Worm (Caenorhabditis elegans) whole organism, early embryonic: ENCODE data around the gene T20G5.13.

Source experiments
- B0310.2 ChIP-seq: sonication (generic microtip); optimal IDR thresholded peaks from 2 replicates; lab custom pipeline; 2016; ENCODE audit warnings: mild to moderate bottlenecking, missing genetic modification characterization, missing compliant biosample characterization
- F13C5.2 ChIP-seq: sonication (generic microtip); optimal IDR thresholded peaks from 2 replicates; lab custom pipeline; 2017; ENCODE audit warnings: mild to moderate bottlenecking, missing genetic modification characterization, inconsistent platforms, missing compliant biosample characterization
- aly-1 ChIP-seq: sonication (generic microtip); optimal IDR thresholded peaks from 2 replicates; lab custom pipeline; 2016; ENCODE audit warnings: missing genetic modification characterization, missing compliant biosample characterization
- ama-1 ChIP-seq: fragments of 150-350 bp; optimal IDR thresholded peaks from 2 replicates; lab custom pipeline; 2014
- ceh-13 ChIP-seq: fragments of 200-800 bp; sonication (Bioruptor generic); optimal IDR thresholded peaks from 2 replicates; lab custom pipeline; 2018; ENCODE audit warnings: mild to moderate bottlenecking, missing genetic modification characterization, missing compliant biosample characterization
- ceh-36 ChIP-seq: sonication (generic microtip); optimal IDR thresholded peaks from 2 replicates; lab custom pipeline; 2016; ENCODE audit warnings: missing genetic modification characterization, inconsistent platforms, missing compliant biosample characterization
- ets-7 ChIP-seq: sonication (generic microtip); optimal IDR thresholded peaks from 2 replicates; lab custom pipeline; 2016; ENCODE audit warnings: missing genotype, missing genetic modification characterization, missing compliant biosample characterization
- flt-1 ChIP-seq: fragments of 200-800 bp; sonication (Bioruptor generic); IDR thresholded peaks from 2 replicates; pipeline ENCODE4 v1.3.6; 2022; ENCODE audit warnings: missing genetic modification characterization, missing compliant biosample characterization
- hmbx-1 ChIP-seq: sonication (generic microtip); optimal IDR thresholded peaks from 2 replicates; lab custom pipeline; 2016; ENCODE audit warnings: mild to moderate bottlenecking, missing genetic modification characterization, missing compliant biosample characterization
- hmg-4 ChIP-seq: fragments of 200-800 bp; sonication (Bioruptor generic); optimal IDR thresholded peaks from 2 replicates; lab custom pipeline; 2018; ENCODE audit warnings: mild to moderate bottlenecking, missing genetic modification characterization, missing compliant biosample characterization
- hnd-1 ChIP-seq: sonication (generic microtip); optimal IDR thresholded peaks from 2 replicates; lab custom pipeline; 2016; ENCODE audit warnings: missing genetic modification characterization, missing compliant biosample characterization
- pes-1 ChIP-seq: fragments of 200-800 bp; sonication (Bioruptor generic); IDR thresholded peaks from 2 replicates; pipeline ENCODE4 v1.3.6; 2022; ENCODE audit warnings: missing genetic modification reagents, missing genetic modification characterization, missing compliant biosample characterization
- scrt-1 ChIP-seq: fragments of 200-800 bp; sonication (Bioruptor generic); IDR thresholded peaks from 2 replicates; pipeline ENCODE4 v1.3.6; 2022; ENCODE audit warnings: missing genetic modification characterization, missing compliant biosample characterization
- sea-1 ChIP-seq: fragments of 200-800 bp; sonication (Bioruptor generic); conservative IDR thresholded peaks from 2 replicates; pipeline ENCODE4 v1.3.6; 2022; ENCODE audit warnings: missing genetic modification characterization, missing compliant biosample characterization
- tbx-11 ChIP-seq: fragments of 200-800 bp; sonication (Bioruptor generic); IDR thresholded peaks from 2 replicates; pipeline ENCODE4 v1.3.6; 2022; ENCODE audit warnings: missing genetic modification characterization, missing compliant biosample characterization
- tbx-37 ChIP-seq: fragments of 200-800 bp; sonication (Bioruptor generic); conservative IDR thresholded peaks from 2 replicates; pipeline ENCODE4 v1.3.6; 2022; ENCODE audit warnings: missing genetic modification reagents, missing genetic modification characterization, missing compliant biosample characterization
- tra-4 ChIP-seq: sonication (generic microtip); optimal IDR thresholded peaks from 2 replicates; lab custom pipeline; 2017; ENCODE audit warnings: missing genetic modification characterization, missing compliant biosample characterization

The T20G5.13 gene

ce11 chrIII:10209703-10210102, 8.6 kb upstream of the T20G5.13 start, which contains the start of gene T20G5.9:
Gene T20G5.9 (plus strand): TSS chrIII:10209840.
- TF ChIP-seq tbx-11 (GFP tag; lab: Robert Waterston, UW), result no peak
- no peak for TF ChIP-seq hmg-4 (GFP tag; lab: Kevin White, UChicago)
- peak; percentile 62 for TF ChIP-seq ama-1 (lab: Kevin White, UChicago)

- TF ChIP-seq flt-1 (no peak), ama-1 (lab: Kevin White, UChicago) (no peak), ceh-36 (tag; lab: Kevin White, UChicago) (no peak), ets-7 (tag; lab: Kevin White, UChicago) (no peak), tra-4 (tag; lab: Kevin White, UChicago) (no peak), hmbx-1 (tag; lab: Kevin White, UChicago) (no peak), tbx-37 (GFP tag; lab: Robert Waterston, UW) (no peak), scrt-1 (GFP tag; lab: Robert Waterston, UW) (no peak), aly-1 (tag; lab: Kevin White, UChicago) (no peak), hmg-4 (GFP tag; lab: Kevin White, UChicago) (no peak), tbx-11 (GFP tag; lab: Robert Waterston, UW) (no peak), pes-1 (GFP tag; lab: Robert Waterston, UW) (no peak), ceh-13 (GFP tag; lab: Kevin White, UChicago) (no peak), B0310.2 (tag; lab: Kevin White, UChicago) (no peak), sea-1 (GFP tag; lab: Robert Waterston, UW) (no peak)
Observed at ce11 chrIII:10206352-10206751, 5.2 kb upstream of the T20G5.13 start.

ce11 chrIII:10202894-10203871, 2.0 kb upstream of the T20G5.13 start, which contains the start of gene chc-1:
Gene chc-1 (plus strand): TSS chrIII:10203821.
- peak; percentile 1 for TF ChIP-seq hmg-4 (GFP tag; lab: Kevin White, UChicago)
- TF ChIP-seq scrt-1 (GFP tag; lab: Robert Waterston, UW), result no peak

- TF ChIP-seq tbx-11 (GFP tag; lab: Robert Waterston, UW), result no peak
- no peak for TF ChIP-seq scrt-1 (GFP tag; lab: Robert Waterston, UW)
- TF ChIP-seq F13C5.2 (tag; lab: Kevin White, UChicago), result no peak
- no peak for TF ChIP-seq sea-1 (GFP tag; lab: Robert Waterston, UW)
- TF ChIP-seq hmg-4 (GFP tag; lab: Kevin White, UChicago), result no peak
- no peak for TF ChIP-seq ceh-36 (tag; lab: Kevin White, UChicago)
- no peak for TF ChIP-seq tra-4 (tag; lab: Kevin White, UChicago)
- no peak for TF ChIP-seq hmbx-1 (tag; lab: Kevin White, UChicago)
- TF ChIP-seq B0310.2 (tag; lab: Kevin White, UChicago), result no peak
- TF ChIP-seq pes-1 (GFP tag; lab: Robert Waterston, UW), result no peak
Observed at ce11 chrIII:10202391-10202790, 1.3 kb upstream of the T20G5.13 start.

ce11 chrIII:10199052-10199451, 2.1 kb downstream of the T20G5.13 start, which contains the start of gene T20G5.8:
Gene T20G5.8 (plus strand): TSS chrIII:10199352.
- no peak for TF ChIP-seq tra-4 (tag; lab: Kevin White, UChicago)
- no peak for TF ChIP-seq tbx-37 (GFP tag; lab: Robert Waterston, UW)
- no peak for TF ChIP-seq F13C5.2 (tag; lab: Kevin White, UChicago)
- no peak for TF ChIP-seq tbx-11 (GFP tag; lab: Robert Waterston, UW)
- no peak for TF ChIP-seq hnd-1
- no peak for TF ChIP-seq scrt-1 (GFP tag; lab: Robert Waterston, UW)
- no peak for TF ChIP-seq hmg-4 (GFP tag; lab: Kevin White, UChicago)
- TF ChIP-seq ceh-13 (GFP tag; lab: Kevin White, UChicago), result no peak
- no peak for TF ChIP-seq sea-1 (GFP tag; lab: Robert Waterston, UW)
- no peak for TF ChIP-seq flt-1
- no peak for TF ChIP-seq pes-1 (GFP tag; lab: Robert Waterston, UW)
- TF ChIP-seq ama-1 (lab: Kevin White, UChicago), result no peak

ce11 chrIII:10197416-10197815, 3.7 kb downstream of the T20G5.13 start, which contains the start of gene dod-6:
Gene dod-6 (plus strand): TSS chrIII:10197716.
- TF ChIP-seq sea-1 (GFP tag; lab: Robert Waterston, UW), result no peak
- no peak for TF ChIP-seq ceh-36 (tag; lab: Kevin White, UChicago)
- TF ChIP-seq B0310.2 (tag; lab: Kevin White, UChicago), result no peak
- no peak for TF ChIP-seq tbx-37 (GFP tag; lab: Robert Waterston, UW)
- TF ChIP-seq hmbx-1 (tag; lab: Kevin White, UChicago), result no peak
- no peak for TF ChIP-seq flt-1
- no peak for TF ChIP-seq ama-1 (lab: Kevin White, UChicago)
- TF ChIP-seq hmg-4 (GFP tag; lab: Kevin White, UChicago), result no peak
- no peak for TF ChIP-seq F13C5.2 (tag; lab: Kevin White, UChicago)
- no peak for TF ChIP-seq tbx-11 (GFP tag; lab: Robert Waterston, UW)
- no peak for TF ChIP-seq pes-1 (GFP tag; lab: Robert Waterston, UW)
- TF ChIP-seq hnd-1, result no peak
- no peak for TF ChIP-seq aly-1 (tag; lab: Kevin White, UChicago)
- TF ChIP-seq tra-4 (tag; lab: Kevin White, UChicago), result no peak
- no peak for TF ChIP-seq scrt-1 (GFP tag; lab: Robert Waterston, UW)
- TF ChIP-seq ets-7 (tag; lab: Kevin White, UChicago), result no peak
- TF ChIP-seq ceh-13 (GFP tag; lab: Kevin White, UChicago), result no peak

- TF ChIP-seq ama-1 (lab: Kevin White, UChicago), result no peak
- no peak for TF ChIP-seq F13C5.2 (tag; lab: Kevin White, UChicago)
- TF ChIP-seq tra-4 (tag; lab: Kevin White, UChicago), result no peak
- no peak for TF ChIP-seq pes-1 (GFP tag; lab: Robert Waterston, UW)
- TF ChIP-seq hnd-1, result no peak
- no peak for TF ChIP-seq B0310.2 (tag; lab: Kevin White, UChicago)
- TF ChIP-seq tbx-37 (GFP tag; lab: Robert Waterston, UW), result no peak
Observed at ce11 chrIII:10196796-10197195, 4.3 kb downstream of the T20G5.13 start.
